Worm (Caenorhabditis elegans) whole organism, young adult: ENCODE data around the gene vha-2.

ENCODE experiments used
- B0035.1 ChIP-seq: sonication (generic microtip); optimal IDR thresholded peaks from 2 replicates; lab custom pipeline; 2016; ENCODE audit warnings: missing genetic modification characterization, mild to moderate bottlenecking, missing compliant biosample characterization, missing genotype, missing genetic modification reagents
- B0261.1 ChIP-seq: sonication (generic microtip); optimal IDR thresholded peaks from 2 replicates; lab custom pipeline; 2016; ENCODE audit warnings: mild to moderate bottlenecking, missing genetic modification characterization, moderate library complexity, missing compliant biosample characterization
- B0336.3 ChIP-seq: fragments of 200-800 bp; sonication (Bioruptor generic); IDR thresholded peaks from 2 replicates; pipeline ENCODE4 v1.3.6; 2022; ENCODE audit warnings: missing genetic modification characterization, missing compliant biosample characterization
- F22D6.2 ChIP-seq: sonication (generic microtip); optimal IDR thresholded peaks from 2 replicates; lab custom pipeline; 2016; ENCODE audit warnings: mild to moderate bottlenecking, missing genetic modification characterization, missing compliant biosample characterization
- F37B4.10 ChIP-seq: fragments of 200-800 bp; sonication (Bioruptor generic); IDR thresholded peaks from 2 replicates; pipeline ENCODE4 v1.3.6; 2022; ENCODE audit warnings: missing genetic modification characterization, missing compliant biosample characterization
- F57A8.1 ChIP-seq: fragments of 200-800 bp; sonication (Bioruptor generic); optimal IDR thresholded peaks from 2 replicates; lab custom pipeline; 2018; ENCODE audit warnings: mild to moderate bottlenecking, missing genetic modification characterization, moderate library complexity, missing compliant biosample characterization
- F57C9.4 ChIP-seq: sonication (generic microtip); optimal IDR thresholded peaks from 2 replicates; lab custom pipeline; 2017; ENCODE audit warnings: mild to moderate bottlenecking, missing genetic modification characterization, missing compliant biosample characterization
- T07F8.4 ChIP-seq: sonication (generic microtip); optimal IDR thresholded peaks from 2 replicates; lab custom pipeline; 2016; ENCODE audit warnings: mild to moderate bottlenecking, missing genetic modification characterization, moderate library complexity, missing compliant biosample characterization
- Y53G8AR.9 ChIP-seq: fragments of 200-800 bp; sonication (Bioruptor generic); conservative IDR thresholded peaks from 2 replicates; pipeline ENCODE4 v1.3.6; 2022; ENCODE audit warnings: missing genetic modification reagents, missing genetic modification characterization, missing compliant biosample characterization
- ama-1 ChIP-seq, 3 experiments: fragments of 150-350 bp in 1 of 3; sonication (generic microtip) in 2 of 3; optimal IDR thresholded peaks; 2 replicates each; lab custom pipeline; 2014 to 2018; ENCODE audit warnings: missing biosample characterization in 2 of 3, missing genetic modification characterization in 2 of 3, missing genetic modification reagents in 2 of 3
- aptf-2 ChIP-seq: fragments of 200-800 bp; sonication (Bioruptor generic); conservative IDR thresholded peaks from 2 replicates; pipeline ENCODE4 v1.3.6; 2022; ENCODE audit warnings: missing genetic modification reagents, missing genetic modification characterization, missing compliant biosample characterization
- atf-7 ChIP-seq: sonication (generic microtip); optimal IDR thresholded peaks from 2 replicates; lab custom pipeline; 2017; ENCODE audit warnings: mild to moderate bottlenecking, missing genetic modification characterization, missing compliant biosample characterization
- athp-1 ChIP-seq: sonication (generic microtip); optimal IDR thresholded peaks from 2 replicates; lab custom pipeline; 2017; ENCODE audit warnings: mild to moderate bottlenecking, missing genetic modification characterization, missing compliant biosample characterization
- attf-6 ChIP-seq: fragments of 200-800 bp; sonication (Bioruptor generic); IDR thresholded peaks from 2 replicates; pipeline ENCODE4 v1.3.6; 2022; ENCODE audit warnings: missing genetic modification reagents, missing genetic modification characterization, missing compliant biosample characterization
- bed-1 ChIP-seq: fragments of 200-800 bp; sonication (Bioruptor generic); IDR thresholded peaks from 2 replicates; pipeline ENCODE4 v1.3.6; 2022; ENCODE audit warnings: missing genetic modification reagents, missing genetic modification characterization, missing compliant biosample characterization
- ceh-91 ChIP-seq: fragments of 200-800 bp; sonication (Bioruptor generic); IDR thresholded peaks from 2 replicates; pipeline ENCODE4 v1.3.6; 2022; ENCODE audit warnings: missing genetic modification reagents, missing genetic modification characterization, missing compliant biosample characterization
- dox-1 ChIP-seq: fragments of 200-800 bp; sonication (Bioruptor generic); IDR thresholded peaks from 2 replicates; pipeline ENCODE4 v1.3.6; 2022; ENCODE audit warnings: missing genetic modification reagents, missing genetic modification characterization, missing compliant biosample characterization
- egrh-3 ChIP-seq: fragments of 200-800 bp; sonication (Bioruptor generic); IDR thresholded peaks from 2 replicates; pipeline ENCODE4 v1.3.6; 2022; ENCODE audit warnings: missing genetic modification reagents, missing genetic modification characterization, missing compliant biosample characterization
- fkh-3 ChIP-seq: sonication (generic microtip); optimal IDR thresholded peaks from 2 replicates; lab custom pipeline; 2016; ENCODE audit warnings: mild to moderate bottlenecking, missing genetic modification characterization, missing compliant biosample characterization
- gei-17 ChIP-seq: fragments of 200-800 bp; sonication (Bioruptor generic); optimal IDR thresholded peaks from 2 replicates; lab custom pipeline; 2018; ENCODE audit warnings: mild to moderate bottlenecking, missing genetic modification characterization, missing compliant biosample characterization
- hlh-12 ChIP-seq: sonication (generic microtip); optimal IDR thresholded peaks from 2 replicates; lab custom pipeline; 2016; ENCODE audit warnings: missing genetic modification characterization, missing compliant biosample characterization
- hmg-1.2 ChIP-seq: fragments of 200-800 bp; sonication (Bioruptor generic); IDR thresholded peaks from 2 replicates; pipeline ENCODE4 v1.3.6; 2022; ENCODE audit warnings: missing genetic modification reagents, missing genetic modification characterization, missing compliant biosample characterization
- hrde-1 ChIP-seq: sonication (generic microtip); optimal IDR thresholded peaks from 2 replicates; lab custom pipeline; 2016; ENCODE audit warnings: missing genetic modification characterization, mild to moderate bottlenecking, missing compliant biosample characterization, moderate library complexity, missing genotype, missing genetic modification reagents, borderline replicate concordance
- let-526 ChIP-seq: fragments of 200-800 bp; sonication (Bioruptor generic); IDR thresholded peaks from 2 replicates; pipeline ENCODE4 v1.3.6; 2022; ENCODE audit warnings: missing genetic modification reagents, missing genetic modification characterization, missing compliant biosample characterization
- let-607 ChIP-seq, 2 experiments: fragments of 200-800 bp in 1 of 2; sonication (Bioruptor generic) in 1 of 2; sonication (generic microtip) in 1 of 2; optimal IDR thresholded peaks; 2 replicates each; lab custom pipeline; 2016 to 2018; ENCODE audit warnings: mild to moderate bottlenecking in 2 of 2, missing compliant biosample characterization in 2 of 2, missing genetic modification characterization in 2 of 2, moderate library complexity in 2 of 2, missing genotype in 1 of 2
- lin-26 ChIP-seq: fragments of 200-800 bp; sonication (Bioruptor generic); IDR thresholded peaks from 2 replicates; pipeline ENCODE4 v1.3.6; 2022; ENCODE audit warnings: missing genetic modification reagents, missing genetic modification characterization, missing compliant biosample characterization
- madf-3 ChIP-seq: fragments of 200-800 bp; sonication (Bioruptor generic); IDR thresholded peaks from 2 replicates; pipeline ENCODE4 v1.3.6; 2022; ENCODE audit warnings: missing genetic modification reagents, missing genetic modification characterization, missing compliant biosample characterization
- madf-8 ChIP-seq: fragments of 200-800 bp; sonication (Bioruptor generic); conservative IDR thresholded peaks from 2 replicates; pipeline ENCODE4 v1.3.6; 2022; ENCODE audit warnings: missing genetic modification reagents, missing genetic modification characterization, missing compliant biosample characterization
- mel-28 ChIP-seq: sonication (generic microtip); optimal IDR thresholded peaks from 2 replicates; lab custom pipeline; 2016; ENCODE audit warnings: borderline replicate concordance, mild to moderate bottlenecking, missing genetic modification characterization, missing compliant biosample characterization
- mes-4 ChIP-seq: sonication (generic microtip); optimal IDR thresholded peaks from 2 replicates; lab custom pipeline; 2016; ENCODE audit warnings: missing genotype, missing genetic modification characterization, missing compliant biosample characterization
- nfya-1 ChIP-seq: sonication (generic microtip); optimal IDR thresholded peaks from 2 replicates; lab custom pipeline; 2017; ENCODE audit warnings: antibody characterized with exemption, missing compliant biosample characterization, missing genetic modification characterization, borderline replicate concordance; ENCODE audit not compliant: insufficient read depth
- nhr-120 ChIP-seq: fragments of 200-800 bp; sonication (Bioruptor generic); IDR thresholded peaks from 2 replicates; pipeline ENCODE4 v1.3.6; 2022; ENCODE audit warnings: missing genetic modification characterization, missing compliant biosample characterization
- nhr-27 ChIP-seq: fragments of 200-800 bp; sonication (Bioruptor generic); optimal IDR thresholded peaks from 2 replicates; lab custom pipeline; 2018; ENCODE audit warnings: mild to moderate bottlenecking, missing genetic modification characterization, moderate library complexity, missing compliant biosample characterization
- pha-4 ChIP-seq: fragments of 150-350 bp; sonication (generic microtip); optimal IDR thresholded peaks from 2 replicates; lab custom pipeline; 2014; ENCODE audit warnings: missing biosample characterization, missing genetic modification reagents, missing genetic modification characterization
- rpc-1 ChIP-seq, 2 experiments: fragments of 150-350 bp in 1 of 2; sonication (generic microtip) in 1 of 2; optimal IDR thresholded peaks; 2 replicates each; lab custom pipeline; 2014 to 2018; ENCODE audit warnings: missing biosample characterization in 1 of 2, missing genetic modification characterization in 1 of 2, missing genetic modification reagents in 1 of 2, missing genotype in 1 of 2
- sdz-38 ChIP-seq: sonication (generic microtip); optimal IDR thresholded peaks from 2 replicates; lab custom pipeline; 2016; ENCODE audit warnings: missing genotype, missing genetic modification characterization, missing compliant biosample characterization
- snpc-1.3 ChIP-seq: sonication (generic microtip); optimal IDR thresholded peaks from 2 replicates; lab custom pipeline; 2017; ENCODE audit warnings: missing genetic modification characterization, mild to moderate bottlenecking, missing compliant biosample characterization, antibody characterized with exemption, moderate library complexity, missing genotype, missing genetic modification reagents; ENCODE audit not compliant: insufficient read depth
- snpc-3.4 ChIP-seq: sonication (generic microtip); optimal IDR thresholded peaks from 2 replicates; lab custom pipeline; 2017; ENCODE audit warnings: missing genetic modification characterization, mild to moderate bottlenecking, missing compliant biosample characterization, antibody characterized with exemption, moderate library complexity, missing genotype, missing genetic modification reagents
- tbx-9 ChIP-seq: sonication (generic microtip); optimal IDR thresholded peaks from 2 replicates; lab custom pipeline; 2016; ENCODE audit warnings: borderline replicate concordance, missing genetic modification characterization, inconsistent platforms, missing compliant biosample characterization
- unc-130 ChIP-seq: sonication (generic microtip); optimal IDR thresholded peaks from 2 replicates; lab custom pipeline; 2016; ENCODE audit warnings: missing genetic modification reagents, missing genetic modification characterization, missing compliant biosample characterization
- unc-62 ChIP-seq: fragments of 150-350 bp; optimal IDR thresholded peaks from 2 replicates; lab custom pipeline; 2014; ENCODE audit warnings: missing biosample characterization, missing genetic modification reagents, missing genetic modification characterization
- zfh-2 ChIP-seq: fragments of 200-800 bp; sonication (Bioruptor generic); conservative IDR thresholded peaks from 2 replicates; pipeline ENCODE4 v1.3.6; 2022; ENCODE audit warnings: missing genetic modification reagents, missing genetic modification characterization, missing compliant biosample characterization
- zim-3 ChIP-seq: sonication (generic microtip); optimal IDR thresholded peaks from 2 replicates; lab custom pipeline; 2017; ENCODE audit warnings: mild to moderate bottlenecking, missing genetic modification characterization, moderate library complexity, missing compliant biosample characterization
- ztf-25 ChIP-seq: fragments of 200-800 bp; sonication (Bioruptor generic); IDR thresholded peaks from 2 replicates; pipeline ENCODE4 v1.3.6; 2022; ENCODE audit warnings: missing genetic modification reagents, missing genetic modification characterization, missing compliant biosample characterization
- ztf-26 ChIP-seq: sonication (generic microtip); optimal IDR thresholded peaks from 2 replicates; lab custom pipeline; 2017; ENCODE audit warnings: missing genetic modification characterization, missing compliant biosample characterization
- ztf-6 ChIP-seq: fragments of 200-800 bp; sonication (Bioruptor generic); IDR thresholded peaks from 2 replicates; pipeline ENCODE4 v1.3.6; 2022; ENCODE audit warnings: missing genetic modification reagents, missing genetic modification characterization, missing compliant biosample characterization

vha-2 gene

DNA sequence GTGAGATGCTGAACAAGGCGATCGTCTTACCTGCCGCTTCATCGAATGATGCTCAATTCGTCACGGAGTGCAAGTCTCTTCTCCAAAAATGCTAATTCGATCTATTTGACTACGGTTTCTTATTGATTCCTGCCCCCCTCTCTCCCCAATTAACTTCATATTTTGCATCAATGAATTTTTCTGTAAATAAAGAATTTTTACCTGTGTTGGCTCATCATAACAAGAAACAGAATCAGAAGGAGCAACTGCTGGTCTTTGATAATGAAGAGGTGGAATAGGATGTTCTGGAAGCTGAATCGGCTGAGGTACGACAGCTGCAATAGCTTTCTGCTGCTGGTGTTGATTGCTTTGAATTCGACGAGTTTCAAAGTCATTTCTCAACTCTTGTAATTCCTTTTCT is 21.8 kb upstream of the vha-2 start (continued):
- TF ChIP-seq mel-28 (tag; lab: Kevin White, UChicago) (no peak), B0336.3 (peak; percentile 51; the same call in 1 of the 2 replicates), ceh-91 (GFP tag; lab: Robert Waterston, UW) (no peak), athp-1 (no peak), bed-1 (GFP tag; lab: Robert Waterston, UW) (no peak), madf-3 (GFP tag; lab: Robert Waterston, UW) (peak; percentile 44; the same call in 1 of the 2 replicates), hmg-1.2 (peak; percentile 15; the same call in 1 of the 2 replicates), attf-6 (GFP tag; lab: Robert Waterston, UW) (no peak), pha-4 (tag; lab: Kevin White, UChicago) (no peak), zfh-2 (GFP tag; lab: Robert Waterston, UW) (no peak), ztf-26 (tag; lab: Kevin White, UChicago) (no peak), F57A8.1 (GFP tag; lab: Kevin White, UChicago) (no peak), madf-8 (GFP tag; lab: Robert Waterston, UW) (0 out of 2 replicates have a peak, but pooled peaks have one; percentile 23), hrde-1 (peak; percentile 75), let-607 (tag; optimal IDR thresholded peaks at IDR 0.05; lab: Kevin White, UChicago) (no peak), unc-62 (no peak), let-526 (GFP tag; lab: Robert Waterston, UW) (no peak), snpc-1.3 (no peak), nhr-120 (GFP tag; lab: Robert Waterston, UW) (no peak), F22D6.2 (no peak), ztf-25 (GFP tag; lab: Robert Waterston, UW) (0 out of 2 replicates have a peak, but pooled peaks have one; percentile 36), dox-1 (GFP tag; lab: Robert Waterston, UW) (no peak), F37B4.10 (GFP tag; lab: Robert Waterston, UW) (no peak), B0261.1 (tag; lab: Kevin White, UChicago) (no peak), ztf-6 (no peak), nfya-1 (tag; lab: Kevin White, UChicago) (no peak), sdz-38 (no peak), Y53G8AR.9 (GFP tag; lab: Robert Waterston, UW) (0 out of 2 replicates have a peak, but pooled peaks have one; percentile 18), rpc-1 (optimal IDR thresholded peaks at IDR 0.05; lab: Kevin White, UChicago) (no peak), rpc-1 (tag; optimal IDR thresholded peaks at IDR 0.05; lab: Kevin White, UChicago) (no peak), atf-7 (tag; lab: Kevin White, UChicago) (no peak), zim-3 (no peak), hlh-12 (tag; lab: Kevin White, UChicago) (no peak), unc-130 (GFP tag; lab: Kevin White, UChicago) (no peak), lin-26 (peak; percentile 38; the same call in 1 of the 2 replicates), tbx-9 (no peak), ama-1 (optimal IDR thresholded peaks at IDR 0.05; lab: Kevin White, UChicago) (no peak), ama-1 (GFP tag; optimal IDR thresholded peaks at IDR 0.05; lab: Kevin White, UChicago) (no peak), aptf-2 (GFP tag; lab: Robert Waterston, UW) (no peak), nhr-27 (tag; lab: Kevin White, UChicago) (no peak), mes-4 (tag; lab: Kevin White, UChicago) (no peak), snpc-3.4 (tag; lab: Kevin White, UChicago) (no peak), F57C9.4 (tag; lab: Kevin White, UChicago) (no peak), T07F8.4 (tag; lab: Kevin White, UChicago) (no peak), gei-17 (GFP tag; lab: Kevin White, UChicago) (no peak), fkh-3 (tag; lab: Kevin White, UChicago) (no peak), egrh-3 (GFP tag; lab: Robert Waterston, UW) (no peak), B0035.1 (no peak)
